Worm (Caenorhabditis elegans): ENCODE measurements around the gene scl-27.

- TF ChIP-seq klf-2 (GFP tag; conservative IDR thresholded peaks at IDR 0.05) (no peak), cog-1 (tag; optimal IDR thresholded peaks at IDR 0.05) (no peak), flt-1 (GFP tag; IDR thresholded peaks at IDR 0.05) (no peak), ref-1 (GFP tag; conservative IDR thresholded peaks at IDR 0.05) (no peak), ztf-23 (GFP tag; IDR thresholded peaks at IDR 0.05) (no peak), tab-1 (GFP tag; IDR thresholded peaks at IDR 0.05) (no peak), T22C8.4 (GFP tag; IDR thresholded peaks at IDR 0.05) (no peak)
These were observed 40.4 kb upstream of the scl-27 start, which contains the start of gene T22H9.1 for ce11 chrV:359466-359865.
